Fruit fly (Drosophila melanogaster) whole organism, wandering third instar larva: Measurements from ENCODE around the gene pum.

Source experiments
- Abd-B ChIP-seq: fragments of >200 bp; optimal IDR thresholded peaks from 2 replicates; lab custom pipeline; 2017; ENCODE audit warnings: missing biosample characterization, missing genetic modification characterization
- CG32264 ChIP-seq: fragments of 200-800 bp; sonication (Bioruptor generic); optimal IDR thresholded peaks from 2 replicates; lab custom pipeline; 2016; ENCODE audit warnings: missing biosample characterization, missing genetic modification characterization
- CG9705 ChIP-seq: fragments of 200-800 bp; sonication (Bioruptor generic); optimal IDR thresholded peaks from 2 replicates; lab custom pipeline; 2018; ENCODE audit warnings: missing biosample characterization, mild to moderate bottlenecking, missing genetic modification characterization
- CrebA ChIP-seq: fragments of 200-800 bp; sonication (Bioruptor generic); optimal IDR thresholded peaks from 2 replicates; lab custom pipeline; 2016; ENCODE audit warnings: missing biosample characterization, mild to moderate bottlenecking, missing genetic modification characterization, borderline replicate concordance
- Dfd ChIP-seq: fragments of >200 bp; optimal IDR thresholded peaks from 2 replicates; lab custom pipeline; 2017; ENCODE audit warnings: missing biosample characterization, missing genetic modification characterization
- Dif ChIP-seq: fragments of 200-275, 200-300 bp; sonication (Bioruptor generic); optimal IDR thresholded peaks from 2 replicates; lab custom pipeline; 2018; ENCODE audit warnings: missing biosample characterization, missing genetic modification characterization; ENCODE audit not compliant: partially characterized antibody
- GATAd ChIP-seq: sonication (Bioruptor generic); optimal IDR thresholded peaks from 2 replicates; lab custom pipeline; 2016; ENCODE audit warnings: missing biosample characterization, missing genetic modification characterization
- HLH106 ChIP-seq: fragments of 200-800 bp; optimal IDR thresholded peaks from 3 replicates; lab custom pipeline; 2019; ENCODE audit warnings: missing biosample characterization, mild to moderate bottlenecking, missing genetic modification characterization, moderate library complexity
- Hnf4 ChIP-seq: fragments of 200-800 bp; sonication (Bioruptor generic); optimal IDR thresholded peaks from 2 replicates; lab custom pipeline; 2016; ENCODE audit warnings: missing biosample characterization, mild to moderate bottlenecking, missing genetic modification characterization
- Hr78 ChIP-seq: fragments of >200 bp; optimal IDR thresholded peaks from 2 replicates; lab custom pipeline; 2017; ENCODE audit warnings: missing biosample characterization, missing genetic modification characterization
- Hr83 ChIP-seq: fragments of 200-300 bp; sonication (Bioruptor generic); optimal IDR thresholded peaks from 2 replicates; lab custom pipeline; 2016; ENCODE audit warnings: missing biosample characterization, mild to moderate bottlenecking, missing genetic modification characterization, moderate library complexity; ENCODE audit not compliant: poor library complexity, severe bottlenecking
- Jra ChIP-seq: sonication (Bioruptor generic); optimal IDR thresholded peaks from 2 replicates; lab custom pipeline; 2016; ENCODE audit warnings: missing biosample characterization, missing genetic modification characterization
- Mio ChIP-seq: sonication (Bioruptor generic); optimal IDR thresholded peaks from 2 replicates; lab custom pipeline; 2016; ENCODE audit warnings: missing biosample characterization, missing genetic modification characterization
- Myc ChIP-seq: fragments of >200 bp; optimal IDR thresholded peaks from 2 replicates; lab custom pipeline; 2017
- N ChIP-seq: fragments of >200 bp; optimal IDR thresholded peaks from 2 replicates; lab custom pipeline; 2018; ENCODE audit warnings: missing biosample characterization, missing external identifiers, missing genetic modification characterization
- OdsH ChIP-seq: fragments of 200-800 bp; sonication (Bioruptor generic); optimal IDR thresholded peaks from 2 replicates; lab custom pipeline; 2016; ENCODE audit warnings: missing biosample characterization, mild to moderate bottlenecking, missing genetic modification characterization
- Rel ChIP-seq, 2 experiments: fragments of 200-800 bp; sonication (Bioruptor generic) in 1 of 2; optimal IDR thresholded peaks; 2 replicates in 1 of 2; 3 replicates in 1 of 2; lab custom pipeline; 2016 to 2019; ENCODE audit warnings: mild to moderate bottlenecking in 2 of 2, missing biosample characterization in 2 of 2, missing genetic modification characterization in 2 of 2, moderate library complexity in 1 of 2
- Sp1 ChIP-seq: fragments of 200-800 bp; sonication (Bioruptor generic); optimal IDR thresholded peaks from 3 replicates; lab custom pipeline; 2019; ENCODE audit warnings: missing biosample characterization, mild to moderate bottlenecking, missing genetic modification characterization, moderate library complexity
- Vsx2 ChIP-seq: fragments of 200-300, 225-300 bp; sonication (Bioruptor generic); optimal IDR thresholded peaks from 2 replicates; lab custom pipeline; 2018; ENCODE audit warnings: missing biosample characterization, missing genetic modification characterization; ENCODE audit not compliant: partially characterized antibody
- br ChIP-seq: fragments of 200-800 bp; sonication (Bioruptor generic); optimal IDR thresholded peaks from 2 replicates; lab custom pipeline; 2016; ENCODE audit warnings: missing biosample characterization, missing genetic modification characterization
- brk ChIP-seq: fragments of 200-800 bp; sonication (Bioruptor generic); optimal IDR thresholded peaks from 2 replicates; lab custom pipeline; 2016; ENCODE audit warnings: missing biosample characterization, mild to moderate bottlenecking, missing genetic modification characterization
- dl ChIP-seq, 2 experiments: fragments of 175-275, 200-275 bp in 1 of 2; fragments of 200-275 bp in 1 of 2; sonication (Bioruptor generic); optimal IDR thresholded peaks; lab custom pipeline; 2018; ENCODE audit warnings: mild to moderate bottlenecking in 2 of 2, missing biosample characterization in 2 of 2, missing genetic modification characterization in 2 of 2, moderate library complexity in 2 of 2; ENCODE audit not compliant: partially characterized antibody in 2 of 2, insufficient read depth in 1 of 2
- dmrt93B ChIP-seq: fragments of 200-800 bp; sonication (Bioruptor generic); optimal IDR thresholded peaks from 2 replicates; lab custom pipeline; 2018; ENCODE audit warnings: missing biosample characterization, mild to moderate bottlenecking, missing genetic modification characterization
- dsf ChIP-seq: sonication (Bioruptor generic); optimal IDR thresholded peaks from 2 replicates; lab custom pipeline; 2016; ENCODE audit warnings: missing biosample characterization, missing genetic modification characterization, borderline replicate concordance
- ey ChIP-seq: fragments of 200-800 bp; sonication (Bioruptor generic); optimal IDR thresholded peaks from 2 replicates; lab custom pipeline; 2016; ENCODE audit warnings: missing biosample characterization, missing genetic modification characterization
- foxo ChIP-seq, 2 experiments: fragments of 200-800 bp; sonication (Bioruptor generic); optimal IDR thresholded peaks; 2 replicates in 1 of 2; 3 replicates in 1 of 2; lab custom pipeline; 2016 to 2017; ENCODE audit warnings: missing biosample characterization in 2 of 2, missing genetic modification characterization in 2 of 2
- fru ChIP-seq: fragments of 200-800 bp; sonication (Bioruptor generic); optimal IDR thresholded peaks from 3 replicates; lab custom pipeline; 2016; ENCODE audit warnings: missing biosample characterization, mild to moderate bottlenecking, missing genetic modification characterization
- h ChIP-seq: fragments of 200-800 bp; sonication (Bioruptor generic); optimal IDR thresholded peaks from 3 replicates; lab custom pipeline; 2016; ENCODE audit warnings: missing biosample characterization, mild to moderate bottlenecking, missing genetic modification characterization
- jim ChIP-seq: fragments of 175-275, 200-325 bp; sonication (Bioruptor generic); optimal IDR thresholded peaks from 2 replicates; lab custom pipeline; 2016; ENCODE audit warnings: missing biosample characterization, mild to moderate bottlenecking, missing genetic modification characterization
- lola ChIP-seq: fragments of >200 bp; optimal IDR thresholded peaks from 2 replicates; lab custom pipeline; 2017; ENCODE audit warnings: missing biosample characterization, missing genetic modification characterization
- pan ChIP-seq: fragments of >200 bp; optimal IDR thresholded peaks from 2 replicates; lab custom pipeline; 2017
- psq ChIP-seq: fragments of 200-800 bp; sonication (Bioruptor generic); optimal IDR thresholded peaks from 3 replicates; lab custom pipeline; 2017; ENCODE audit warnings: missing biosample characterization, mild to moderate bottlenecking, missing genetic modification characterization, moderate library complexity
- rgr ChIP-seq: fragments of 200-800 bp; sonication (Bioruptor generic); optimal IDR thresholded peaks from 3 replicates; lab custom pipeline; 2016; ENCODE audit warnings: missing biosample characterization, mild to moderate bottlenecking, missing genetic modification characterization
- sage ChIP-seq: fragments of 200-800 bp; sonication (Bioruptor generic); optimal IDR thresholded peaks from 2 replicates; lab custom pipeline; 2016; ENCODE audit warnings: missing biosample characterization, mild to moderate bottlenecking, missing genetic modification characterization
- sv ChIP-seq: fragments of 200-800 bp; sonication (Bioruptor generic); optimal IDR thresholded peaks from 3 replicates; lab custom pipeline; 2016; ENCODE audit warnings: missing biosample characterization, missing genetic modification characterization
- tai ChIP-seq: sonication (Bioruptor generic); optimal IDR thresholded peaks from 2 replicates; lab custom pipeline; 2016; ENCODE audit warnings: missing biosample characterization, missing genetic modification characterization
- usp ChIP-seq: fragments of >200 bp; optimal IDR thresholded peaks from 2 replicates; lab custom pipeline; 2017; ENCODE audit warnings: missing biosample characterization, missing genetic modification characterization
- woc ChIP-seq: sonication (Bioruptor generic); optimal IDR thresholded peaks from 2 replicates; lab custom pipeline; 2016; ENCODE audit warnings: missing biosample characterization, mild to moderate bottlenecking, missing genetic modification characterization

Gene pum

DNA sequence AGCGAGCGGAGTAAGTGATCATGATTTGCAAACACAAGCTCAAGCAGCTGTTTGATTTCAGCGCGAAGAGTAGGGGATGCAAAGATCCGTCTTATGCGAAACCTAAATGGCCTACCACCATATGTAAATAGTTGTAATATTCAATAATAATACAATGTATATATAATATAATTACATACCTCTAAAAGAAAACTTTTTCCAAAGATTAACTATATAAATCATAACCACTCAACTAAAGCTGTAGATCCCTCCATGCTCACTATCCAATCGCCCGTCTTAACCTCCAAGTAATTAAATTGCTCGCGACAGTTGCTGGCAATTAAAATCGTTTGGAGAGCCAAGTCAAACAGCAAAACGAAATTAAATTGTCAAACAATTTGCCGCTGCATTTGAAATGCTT is 10.2 kb downstream of the pum start:
- peak; percentile 74 for TF ChIP-seq h (GFP tag; lab: Kevin White, UChicago)
- peak; percentile 73 for TF ChIP-seq HLH106 (tag; lab: Kevin White, UChicago)
- no peak for TF ChIP-seq br
- TF ChIP-seq CG32264 (GFP tag; lab: Kevin White, UChicago) = peak; percentile 5
- no peak for TF ChIP-seq tai (GFP tag; lab: Kevin White, UChicago)
- TF ChIP-seq psq (GFP tag; lab: Kevin White, UChicago) = no peak
- no peak for TF ChIP-seq dl (GFP tag; optimal IDR thresholded peaks at IDR 0.05; lab: Kevin White, UChicago; ENCODE audit: insufficient read depth in 1 of 2, partially characterized antibody in 2 of 2)
- peak; percentile 58 for TF ChIP-seq Sp1 (GFP tag; lab: Kevin White, UChicago)
- TF ChIP-seq OdsH = peak; percentile 72
- peak; percentile 84 for TF ChIP-seq rgr (GFP tag; lab: Kevin White, UChicago)
- no peak for TF ChIP-seq usp
- no peak for TF ChIP-seq Hr83
- TF ChIP-seq brk (GFP tag; lab: Kevin White, UChicago) = peak; percentile 23
- peak in 1 of 2 experiments; percentile 83 for TF ChIP-seq foxo (GFP tag; optimal IDR thresholded peaks at IDR 0.05; lab: Kevin White, UChicago)
- TF ChIP-seq sage (GFP tag; lab: Kevin White, UChicago) = peak; percentile 73
- TF ChIP-seq jim (GFP tag; lab: Kevin White, UChicago) = no peak
- TF ChIP-seq sv (GFP tag; lab: Kevin White, UChicago) = peak; percentile 46
- TF ChIP-seq Hr78 (GFP tag; lab: Kevin White, UChicago) = no peak
- no peak for TF ChIP-seq Dif
- no peak for TF ChIP-seq pan (lab: Kevin White, UChicago)
- no peak for TF ChIP-seq Abd-B (GFP tag; lab: Kevin White, UChicago)
- TF ChIP-seq N (GFP tag; lab: Kevin White, UChicago) = no peak
- TF ChIP-seq Dfd (GFP tag; lab: Kevin White, UChicago) = no peak
- peak; percentile 44 for TF ChIP-seq fru (GFP tag; lab: Kevin White, UChicago)
- peak; percentile 3 for TF ChIP-seq woc (GFP tag; lab: Kevin White, UChicago)
- TF ChIP-seq Mio (GFP tag; lab: Kevin White, UChicago) = no peak
- TF ChIP-seq GATAd = no peak
- TF ChIP-seq dmrt93B (GFP tag; lab: Kevin White, UChicago) = peak; percentile 72
- TF ChIP-seq lola (GFP tag; lab: Kevin White, UChicago) = no peak
- no peak for TF ChIP-seq Jra
- no peak for TF ChIP-seq dsf (GFP tag; lab: Kevin White, UChicago)
- no peak for TF ChIP-seq Vsx2 (GFP tag; lab: Kevin White, UChicago)
- no peak for TF ChIP-seq CG9705 (GFP tag; lab: Kevin White, UChicago)
- no peak for TF ChIP-seq Myc (lab: Kevin White, UChicago)
- TF ChIP-seq Rel (GFP tag; optimal IDR thresholded peaks at IDR 0.05; lab: Kevin White, UChicago) = no peak
- TF ChIP-seq Rel (tag; optimal IDR thresholded peaks at IDR 0.05; lab: Kevin White, UChicago) = no peak
- TF ChIP-seq CrebA = no peak
- TF ChIP-seq Hnf4 (GFP tag; lab: Kevin White, UChicago) = peak; percentile 31
- TF ChIP-seq ey = peak; percentile 59
- TF ChIP-seq, all 38 proteins: peak for 15

DNA sequence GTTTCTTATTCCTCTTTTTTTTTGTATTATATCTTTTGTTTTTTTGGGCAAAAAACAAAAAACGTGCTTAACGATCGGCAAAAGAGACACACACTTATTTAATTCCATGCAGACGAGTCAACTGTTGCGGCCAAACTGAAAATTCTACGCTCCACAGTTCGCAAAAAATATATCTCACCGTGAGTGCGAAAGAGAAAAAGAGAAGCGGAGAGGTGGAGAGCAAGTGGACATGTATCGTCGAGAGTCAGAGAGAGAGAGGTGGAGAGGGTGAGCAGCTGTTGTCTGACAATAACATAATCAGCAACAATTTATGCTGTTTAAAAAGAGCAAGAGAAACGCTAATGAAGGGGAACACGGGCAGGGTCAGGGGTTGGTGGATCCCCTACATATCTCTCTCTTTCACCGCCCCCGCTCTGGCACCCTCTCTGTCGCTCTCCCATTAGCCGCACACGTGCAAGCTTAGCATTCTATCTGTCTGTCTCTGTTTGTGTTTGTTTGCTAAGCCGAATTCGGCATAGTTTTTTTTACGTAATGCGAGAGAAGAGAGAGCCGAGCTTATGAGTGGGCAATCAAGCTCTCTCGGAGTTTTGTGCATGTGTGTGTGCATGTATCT is 10.7 kb downstream of the pum start:
- TF ChIP-seq OdsH (no peak), ey (no peak), Hnf4 (GFP tag; lab: Kevin White, UChicago) (no peak), N (GFP tag; lab: Kevin White, UChicago) (no peak), usp (no peak), CG32264 (GFP tag; lab: Kevin White, UChicago) (no peak), HLH106 (tag; lab: Kevin White, UChicago) (no peak), woc (GFP tag; lab: Kevin White, UChicago) (peak; percentile 5), lola (GFP tag; lab: Kevin White, UChicago) (no peak), dsf (GFP tag; lab: Kevin White, UChicago) (no peak), pan (lab: Kevin White, UChicago) (no peak), h (GFP tag; lab: Kevin White, UChicago) (no peak), foxo (GFP tag; optimal IDR thresholded peaks at IDR 0.05; lab: Kevin White, UChicago) (no peak), tai (GFP tag; lab: Kevin White, UChicago) (no peak), brk (GFP tag; lab: Kevin White, UChicago) (no peak), CrebA (no peak), Rel (GFP tag; optimal IDR thresholded peaks at IDR 0.05; lab: Kevin White, UChicago) (no peak), Rel (tag; optimal IDR thresholded peaks at IDR 0.05; lab: Kevin White, UChicago) (peak; percentile 93), Dif (peak; percentile 75), Vsx2 (GFP tag; lab: Kevin White, UChicago) (peak; percentile 73), psq (GFP tag; lab: Kevin White, UChicago) (peak; percentile 94), Jra (no peak), Hr83 (no peak), sv (GFP tag; lab: Kevin White, UChicago) (no peak), GATAd (no peak), rgr (GFP tag; lab: Kevin White, UChicago) (no peak), dl (GFP tag; optimal IDR thresholded peaks at IDR 0.05; lab: Kevin White, UChicago; ENCODE audit: insufficient read depth in 1 of 2, partially characterized antibody in 2 of 2) (peak; percentile 32 to 65)
